Worm (Caenorhabditis elegans) whole organism, early embryonic: Measurements from ENCODE around the gene T05C1.1.

Source experiments
- ama-1 ChIP-seq: fragments of 150-350 bp; optimal IDR thresholded peaks from 2 replicates; lab custom pipeline; 2014
- tbx-11 ChIP-seq: fragments of 200-800 bp; sonication (Bioruptor generic); IDR thresholded peaks from 2 replicates; pipeline ENCODE4 v1.3.6; 2022; ENCODE audit warnings: missing genetic modification characterization, missing compliant biosample characterization

DNA sequence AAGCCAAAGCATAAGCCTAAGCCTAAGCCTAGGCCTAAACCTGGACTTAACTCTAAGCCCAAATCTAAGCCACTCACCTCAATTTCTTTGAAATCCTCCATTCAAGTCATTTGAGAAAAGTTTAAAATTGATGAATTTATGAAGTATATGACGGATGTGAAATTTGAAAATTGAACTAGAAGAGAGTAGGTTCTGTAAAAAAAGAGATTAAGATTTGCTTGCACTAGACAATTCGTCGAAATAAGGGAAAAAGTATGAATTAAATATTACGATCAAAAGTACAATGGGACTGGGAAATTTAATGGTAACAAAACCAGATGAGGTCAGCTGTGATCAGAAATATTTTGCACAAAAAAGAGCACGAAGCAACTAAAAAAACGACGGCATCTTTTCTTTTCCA, 25.4 kb upstream of the T05C1.1 start, which contains the start of gene twk-2:
- no peak for TF ChIP-seq ama-1 (lab: Kevin White, UChicago)
- no peak for TF ChIP-seq tbx-11 (GFP tag; lab: Robert Waterston, UW)
